Worm (Caenorhabditis elegans) whole organism, young adult: ENCODE measurements around the gene kin-26.

Source experiments
- F37B4.10 ChIP-seq: fragments of 200-800 bp; sonication (Bioruptor generic); IDR thresholded peaks from 2 replicates; pipeline ENCODE4 v1.3.6; 2022; ENCODE audit warnings: missing genetic modification characterization, missing compliant biosample characterization
- aptf-3 ChIP-seq: fragments of 200-800 bp; sonication (Bioruptor generic); IDR thresholded peaks from 2 replicates; pipeline ENCODE4 v1.3.6; 2022; ENCODE audit warnings: missing genetic modification characterization, missing compliant biosample characterization
- chd-7 ChIP-seq: sonication (generic microtip); optimal IDR thresholded peaks from 2 replicates; lab custom pipeline; 2016; ENCODE audit warnings: mild to moderate bottlenecking, missing genetic modification characterization, moderate library complexity, missing compliant biosample characterization
- hsf-1 ChIP-seq: fragments of 200-800 bp; sonication (Bioruptor generic); IDR thresholded peaks from 2 replicates; pipeline ENCODE4 v1.3.6; 2022; ENCODE audit warnings: missing genetic modification reagents, missing genetic modification characterization, missing compliant biosample characterization
- madf-3 ChIP-seq: fragments of 200-800 bp; sonication (Bioruptor generic); IDR thresholded peaks from 2 replicates; pipeline ENCODE4 v1.3.6; 2022; ENCODE audit warnings: missing genetic modification reagents, missing genetic modification characterization, missing compliant biosample characterization
- pha-4 ChIP-seq: fragments of 150-350 bp; sonication (generic microtip); optimal IDR thresholded peaks from 2 replicates; lab custom pipeline; 2014; ENCODE audit warnings: missing biosample characterization, missing genetic modification reagents, missing genetic modification characterization

- TF ChIP-seq F37B4.10 (GFP tag; lab: Robert Waterston, UW), result no peak
- no peak for TF ChIP-seq chd-7
- no peak for TF ChIP-seq madf-3 (GFP tag; lab: Robert Waterston, UW)
- TF ChIP-seq hsf-1 (GFP tag; lab: Robert Waterston, UW), result no peak
- no peak for TF ChIP-seq pha-4 (tag; lab: Kevin White, UChicago)
- TF ChIP-seq aptf-3, result no peak
Observed at ce11 chrIV:7906643-7907042, 29.0 kb upstream of the kin-26 start.
